Fruit fly (Drosophila melanogaster) whole organism, adult: ENCODE measurements around the gene CG17026.

Experiments
- CG11617 ChIP-seq: fragments of 200-800 bp; sonication (Bioruptor generic); optimal IDR thresholded peaks from 2 replicates; lab custom pipeline; 2017; ENCODE audit warnings: mild to moderate bottlenecking, missing biosample characterization, missing genetic modification reagents, missing genetic modification characterization
- CG12768 ChIP-seq: fragments of 200-800 bp; sonication (Bioruptor generic); optimal IDR thresholded peaks from 2 replicates; lab custom pipeline; 2017; ENCODE audit warnings: missing biosample characterization, missing genetic modification characterization, mild to moderate bottlenecking, moderate library complexity, missing genetic modification reagents
- CG1620 ChIP-seq: fragments of 200-800 bp; sonication (Bioruptor generic); optimal IDR thresholded peaks from 2 replicates; lab custom pipeline; 2016; ENCODE audit warnings: missing biosample characterization, missing genetic modification characterization
- CG7045 ChIP-seq: fragments of 200-800 bp; sonication (Bioruptor generic); optimal IDR thresholded peaks from 2 replicates; lab custom pipeline; 2017; ENCODE audit warnings: missing biosample characterization, mild to moderate bottlenecking, missing genetic modification characterization
- Hr96 ChIP-seq: fragments of 200-800 bp; sonication (Bioruptor generic); optimal IDR thresholded peaks from 2 replicates; lab custom pipeline; 2016; ENCODE audit warnings: missing biosample characterization, missing genetic modification characterization

dm6 chr3L:16015765-16016760, 40.9 kb downstream of the CG17026 start:
- TF ChIP-seq CG11617 (no peak), Hr96 (GFP tag; lab: Kevin White, UChicago) (no peak), CG1620 (GFP tag; lab: Kevin White, UChicago) (no peak), CG7045 (no peak), CG12768 (no peak)
